Worm (Caenorhabditis elegans): ENCODE measurements around the gene F18E3.10.
A peak's percentile ranks its signal among the peaks of the same experiment; 100 is the strongest.

Gene F18E3.10

DNA sequence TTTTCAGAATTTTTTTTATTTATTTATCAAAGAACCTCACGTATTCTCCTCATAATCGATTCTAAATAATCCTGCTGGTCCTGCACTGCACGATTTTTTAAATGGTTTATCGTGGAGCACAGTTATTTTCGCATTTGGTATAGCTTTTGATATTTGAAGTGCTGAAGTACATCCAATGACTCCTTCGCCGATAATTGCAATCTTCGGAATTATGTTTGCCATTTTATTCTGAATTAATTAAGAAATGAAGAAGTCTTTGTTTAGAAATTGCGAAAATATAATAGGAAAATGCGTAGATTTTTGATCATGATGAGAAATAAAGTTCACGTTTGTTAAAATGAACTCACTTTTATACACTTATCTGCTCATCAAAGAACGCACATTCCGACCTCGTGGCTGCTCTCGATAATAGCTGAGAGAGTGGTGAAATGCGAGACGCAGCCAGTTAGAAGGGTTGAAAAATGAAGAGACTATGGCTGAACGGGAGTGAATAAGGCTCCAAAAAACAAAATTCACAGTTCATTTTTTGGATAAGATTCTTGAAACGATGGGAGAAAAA, 10.6 kb upstream of the F18E3.10 start:
- TF ChIP-seq sup-37 (GFP tag; optimal IDR thresholded peaks at IDR 0.05) = peak; percentile 31
- no peak for TF ChIP-seq nhr-28 (tag; optimal IDR thresholded peaks at IDR 0.05)
- no peak for TF ChIP-seq aly-2 (tag; optimal IDR thresholded peaks at IDR 0.05)
- TF ChIP-seq C04F5.9 (tag; optimal IDR thresholded peaks at IDR 0.05) = no peak
- peak; percentile 0 for TF ChIP-seq mef-2 (tag; optimal IDR thresholded peaks at IDR 0.05)
- TF ChIP-seq unc-86 (tag; optimal IDR thresholded peaks at IDR 0.05) = peak; percentile 25
- TF ChIP-seq zag-1 (tag; optimal IDR thresholded peaks at IDR 0.05) = no peak
- TF ChIP-seq lin-13 (GFP tag; optimal IDR thresholded peaks at IDR 0.05) = no peak
- TF ChIP-seq lin-14 (GFP tag; optimal IDR thresholded peaks at IDR 0.05) = peak; percentile 88
- no peak for TF ChIP-seq efl-3 (GFP tag; optimal IDR thresholded peaks at IDR 0.05)
- no peak for TF ChIP-seq alr-1 (tag; optimal IDR thresholded peaks at IDR 0.05; ENCODE audit: borderline replicate concordance)
- no peak for TF ChIP-seq tlp-1 (tag; optimal IDR thresholded peaks at IDR 0.05)
- no peak for TF ChIP-seq unc-62 (GFP tag; optimal IDR thresholded peaks at IDR 0.05)
- TF ChIP-seq C16A3.4 (tag; optimal IDR thresholded peaks at IDR 0.05) = peak; percentile 13
- TF ChIP-seq mab-9 (GFP tag; IDR thresholded peaks at IDR 0.05) = no peak
- TF ChIP-seq nhr-20 (tag; optimal IDR thresholded peaks at IDR 0.05) = peak; percentile 78
- TF ChIP-seq lsy-2 (tag; optimal IDR thresholded peaks at IDR 0.05) = peak; percentile 55 to 58
- no peak for TF ChIP-seq nhr-85 (tag)
- no peak for TF ChIP-seq sptf-1 (tag; optimal IDR thresholded peaks at IDR 0.05)
- TF ChIP-seq nhr-77 (tag; optimal IDR thresholded peaks at IDR 0.05) = no peak
- no peak for TF ChIP-seq ces-1 (GFP tag; optimal IDR thresholded peaks at IDR 0.05)
- no peak for TF ChIP-seq F16B12.6 (tag; optimal IDR thresholded peaks at IDR 0.05)
- TF ChIP-seq xbp-1 (tag; optimal IDR thresholded peaks at IDR 0.05) = peak; percentile 32
- TF ChIP-seq swsn-7 (tag; optimal IDR thresholded peaks at IDR 0.05) = peak; percentile 63
- no peak for TF ChIP-seq unc-98 (GFP tag; IDR thresholded peaks at IDR 0.05)
- TF ChIP-seq sox-4 (tag; optimal IDR thresholded peaks at IDR 0.05) = no peak
- no peak for TF ChIP-seq nhr-12 (tag; optimal IDR thresholded peaks at IDR 0.05)
- no peak for TF ChIP-seq irx-1 (tag; optimal IDR thresholded peaks at IDR 0.05)
- TF ChIP-seq nhr-19 (GFP tag; conservative IDR thresholded peaks at IDR 0.05) = peak; percentile 98
- TF ChIP-seq skn-1 (tag; optimal IDR thresholded peaks at IDR 0.05) = peak; percentile 39
- TF ChIP-seq snu-23 (GFP tag; optimal IDR thresholded peaks at IDR 0.05) = peak; percentile 79
- peak; percentile 5 for TF ChIP-seq blmp-1 (tag; optimal IDR thresholded peaks at IDR 0.05)
- peak; percentile 58 for TF ChIP-seq elt-2 (tag; optimal IDR thresholded peaks at IDR 0.05)
- no peak for TF ChIP-seq pag-3 (tag; optimal IDR thresholded peaks at IDR 0.05; ENCODE audit: borderline replicate concordance, insufficient read depth)
- TF ChIP-seq pqm-1 (tag; optimal IDR thresholded peaks at IDR 0.05) = no peak
- no peak for TF ChIP-seq ceh-63 (GFP tag; optimal IDR thresholded peaks at IDR 0.05)
- TF ChIP-seq fkh-8 (tag; optimal IDR thresholded peaks at IDR 0.05) = peak; percentile 73
- no peak for TF ChIP-seq vab-15 (tag; optimal IDR thresholded peaks at IDR 0.05)
- peak; percentile 47 for TF ChIP-seq dsc-1 (tag; optimal IDR thresholded peaks at IDR 0.05)
- TF ChIP-seq grh-1 (GFP tag; IDR thresholded peaks at IDR 0.05) = no peak
- TF ChIP-seq nhr-84 (tag; optimal IDR thresholded peaks at IDR 0.05) = no peak
- TF ChIP-seq tbx-2 (tag; optimal IDR thresholded peaks at IDR 0.05) = peak; percentile 69
- TF ChIP-seq fkh-10 (GFP tag; optimal IDR thresholded peaks at IDR 0.05) = peak; percentile 33
- no peak for TF ChIP-seq ztf-11 (tag; optimal IDR thresholded peaks at IDR 0.05)
- TF ChIP-seq nhr-237 (tag; optimal IDR thresholded peaks at IDR 0.05) = no peak
- TF ChIP-seq aha-1 (tag; optimal IDR thresholded peaks at IDR 0.05) = no peak
- TF ChIP-seq hlh-4 (tag; optimal IDR thresholded peaks at IDR 0.05) = no peak
- peak; percentile 60 for TF ChIP-seq mep-1 (tag; optimal IDR thresholded peaks at IDR 0.05)
- TF ChIP-seq lir-3 (tag; optimal IDR thresholded peaks at IDR 0.05; ENCODE audit: poor library complexity) = peak; percentile 34
- no peak for TF ChIP-seq lin-15B (tag; optimal IDR thresholded peaks at IDR 0.05)
- no peak for TF ChIP-seq fos-1 (tag; optimal IDR thresholded peaks at IDR 0.05)
- no peak for TF ChIP-seq ceh-88 (GFP tag; IDR thresholded peaks at IDR 0.05)
- TF ChIP-seq egl-27 (tag; optimal IDR thresholded peaks at IDR 0.05) = no peak
- TF ChIP-seq snpc-4 (tag; optimal IDR thresholded peaks at IDR 0.05) = peak; percentile 21
